Worm (Caenorhabditis elegans) whole organism, L4 larva: Measurements from ENCODE around the gene C05C10.2.

ENCODE experiments used
- F49E8.2 ChIP-seq: sonication (generic microtip); optimal IDR thresholded peaks from 2 replicates; lab custom pipeline; 2016; ENCODE audit warnings: missing compliant biosample characterization, mild to moderate bottlenecking, missing genetic modification characterization, borderline replicate concordance
- R02D3.7 ChIP-seq: fragments of 150-350 bp; sonication (generic microtip); optimal IDR thresholded peaks from 3 replicates; lab custom pipeline; 2014; ENCODE audit warnings: missing biosample characterization, missing genetic modification characterization
- ama-1 ChIP-seq: fragments of 150-350 bp; optimal IDR thresholded peaks from 2 replicates; lab custom pipeline; 2014; ENCODE audit warnings: inconsistent platforms, mixed read lengths
- ceh-62 ChIP-seq: sonication (generic microtip); optimal IDR thresholded peaks from 2 replicates; lab custom pipeline; 2017; ENCODE audit warnings: missing biosample characterization, missing genetic modification characterization
- ceh-82 ChIP-seq: sonication (generic microtip); optimal IDR thresholded peaks from 2 replicates; lab custom pipeline; 2017; ENCODE audit warnings: missing biosample characterization, missing genetic modification characterization
- daf-8 ChIP-seq: fragments of 200-800 bp; sonication (Bioruptor generic); IDR thresholded peaks from 2 replicates; pipeline ENCODE4 v1.3.6; 2022; ENCODE audit warnings: missing genetic modification characterization, missing compliant biosample characterization
- lin-13 ChIP-seq: fragments of 150-350 bp; optimal IDR thresholded peaks from 2 replicates; lab custom pipeline; 2014; ENCODE audit warnings: missing biosample characterization, missing genetic modification reagents, missing genetic modification characterization
- nhr-237 ChIP-seq: sonication (generic microtip); optimal IDR thresholded peaks from 2 replicates; lab custom pipeline; 2017; ENCODE audit warnings: missing biosample characterization, missing genetic modification characterization
- unc-62 ChIP-seq, 3 experiments: fragments of 150-350 bp in 1 of 3; sonication (generic microtip); optimal IDR thresholded peaks in 2 of 3; peaks in 1 of 3; 1 replicate in 1 of 3; 2 replicates in 2 of 3; lab custom pipeline; 2014 to 2017; ENCODE audit warnings: missing biosample characterization in 3 of 3, missing genetic modification characterization in 3 of 3, missing genetic modification reagents in 3 of 3, missing genotype in 1 of 3
- vab-7 ChIP-seq: fragments of 200-800 bp; sonication (Bioruptor generic); IDR thresholded peaks from 2 replicates; pipeline ENCODE4 v1.3.6; 2022; ENCODE audit warnings: missing genetic modification reagents, missing genetic modification characterization, missing compliant biosample characterization
- ztf-11 ChIP-seq: fragments of 150-350 bp; optimal IDR thresholded peaks from 2 replicates; lab custom pipeline; 2014; ENCODE audit warnings: missing biosample characterization, missing genetic modification characterization

ce11 chrII:9956116-9956515 is 34.1 kb downstream of the C05C10.2 start:
- TF ChIP-seq nhr-237 (tag; lab: Kevin White, UChicago): no peak
- peak in 1 of 2 experiments; percentile 53 for TF ChIP-seq unc-62 (GFP tag; optimal IDR thresholded peaks at IDR 0.05 in 1 of 2; lab: Kevin White, UChicago)
- no peak for TF ChIP-seq unc-62 (tag; optimal IDR thresholded peaks at IDR 0.05; lab: Kevin White, UChicago)
- TF ChIP-seq daf-8 (GFP tag; lab: Robert Waterston, UW): no peak
- no peak for TF ChIP-seq F49E8.2 (tag; lab: Kevin White, UChicago)
- no peak for TF ChIP-seq R02D3.7 (tag; lab: Kevin White, UChicago)
- no peak for TF ChIP-seq ama-1 (lab: Kevin White, UChicago)
- no peak for TF ChIP-seq lin-13 (GFP tag; lab: Kevin White, UChicago)
- TF ChIP-seq ztf-11 (tag; lab: Kevin White, UChicago): no peak
- TF ChIP-seq ceh-82: no peak
- TF ChIP-seq ceh-62 (tag; lab: Kevin White, UChicago): no peak
- no peak for TF ChIP-seq vab-7
